Fruit fly (Drosophila melanogaster): Measurements from ENCODE around the gene Eig71Ef.

DNA sequence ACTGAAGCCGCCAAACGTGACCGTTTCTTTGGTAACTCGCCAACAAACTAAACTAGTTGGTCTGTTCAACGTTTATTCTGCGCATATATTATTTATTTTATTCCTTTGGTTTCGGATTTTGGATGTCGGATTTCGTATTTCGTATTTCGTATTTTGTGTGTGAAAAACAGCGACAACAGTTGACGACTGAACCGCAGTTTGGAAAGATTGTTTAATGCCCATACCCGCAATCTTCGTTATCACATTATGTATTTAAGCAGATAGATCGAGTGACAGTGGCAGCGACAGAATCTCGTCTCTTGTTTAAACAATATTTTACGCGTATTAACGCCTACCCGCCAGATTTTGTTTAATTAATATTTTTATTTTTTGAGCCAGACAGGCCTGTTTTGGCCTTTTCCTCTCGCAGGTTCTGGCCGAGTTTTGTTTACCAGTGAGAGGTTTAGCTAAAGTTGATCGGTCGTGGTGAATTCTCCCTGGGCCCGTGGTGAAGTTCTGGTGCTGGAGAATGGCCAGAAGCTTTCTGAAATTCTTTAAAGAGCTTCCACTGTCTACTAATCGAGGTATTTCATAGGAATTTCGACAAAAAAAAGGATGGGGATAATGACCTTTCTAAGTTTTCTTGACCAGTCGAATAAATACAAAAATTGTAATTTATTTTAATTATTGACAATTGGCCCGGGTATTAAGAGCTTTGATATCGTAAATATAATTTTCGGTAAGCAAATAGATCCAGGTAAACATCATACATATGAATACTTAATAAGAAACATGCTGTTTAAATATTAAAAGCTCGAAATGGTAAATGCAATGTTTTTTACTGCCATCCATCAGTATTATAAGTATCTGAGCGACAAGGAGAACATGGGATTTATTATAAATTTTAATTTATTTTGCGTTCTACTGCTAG is 9.2 kb downstream of the Eig71Ef start, which contains the start of the genes comm3 and CG43083:
- TF ChIP-seq Max (GFP tag; optimal IDR thresholded peaks at IDR 0.05) (no peak), bowl (GFP tag; IDR thresholded peaks at IDR 0.05) (no peak), sqz (GFP tag; optimal IDR thresholded peaks at IDR 0.05) (no peak)

All from whole organism, embryonic.